Fruit fly (Drosophila melanogaster) whole organism, wandering third instar larva: Measurements from ENCODE around the gene CG10336.

Experiments used
- Abd-B ChIP-seq: fragments of >200 bp; optimal IDR thresholded peaks from 2 replicates; lab custom pipeline; 2017; ENCODE audit warnings: missing biosample characterization, missing genetic modification characterization
- CG32264 ChIP-seq: fragments of 200-800 bp; sonication (Bioruptor generic); optimal IDR thresholded peaks from 2 replicates; lab custom pipeline; 2016; ENCODE audit warnings: missing biosample characterization, missing genetic modification characterization
- CG9705 ChIP-seq: fragments of 200-800 bp; sonication (Bioruptor generic); optimal IDR thresholded peaks from 2 replicates; lab custom pipeline; 2018; ENCODE audit warnings: missing biosample characterization, mild to moderate bottlenecking, missing genetic modification characterization
- CrebA ChIP-seq: fragments of 200-800 bp; sonication (Bioruptor generic); optimal IDR thresholded peaks from 2 replicates; lab custom pipeline; 2016; ENCODE audit warnings: missing biosample characterization, mild to moderate bottlenecking, missing genetic modification characterization, borderline replicate concordance
- Dfd ChIP-seq: fragments of >200 bp; optimal IDR thresholded peaks from 2 replicates; lab custom pipeline; 2017; ENCODE audit warnings: missing biosample characterization, missing genetic modification characterization
- Dif ChIP-seq: fragments of 200-275, 200-300 bp; sonication (Bioruptor generic); optimal IDR thresholded peaks from 2 replicates; lab custom pipeline; 2018; ENCODE audit warnings: missing biosample characterization, missing genetic modification characterization; ENCODE audit not compliant: partially characterized antibody
- GATAd ChIP-seq: sonication (Bioruptor generic); optimal IDR thresholded peaks from 2 replicates; lab custom pipeline; 2016; ENCODE audit warnings: missing biosample characterization, missing genetic modification characterization
- HLH106 ChIP-seq: fragments of 200-800 bp; optimal IDR thresholded peaks from 3 replicates; lab custom pipeline; 2019; ENCODE audit warnings: missing biosample characterization, mild to moderate bottlenecking, missing genetic modification characterization, moderate library complexity
- Hnf4 ChIP-seq: fragments of 200-800 bp; sonication (Bioruptor generic); optimal IDR thresholded peaks from 2 replicates; lab custom pipeline; 2016; ENCODE audit warnings: missing biosample characterization, mild to moderate bottlenecking, missing genetic modification characterization
- Hr78 ChIP-seq: fragments of >200 bp; optimal IDR thresholded peaks from 2 replicates; lab custom pipeline; 2017; ENCODE audit warnings: missing biosample characterization, missing genetic modification characterization
- Hr83 ChIP-seq: fragments of 200-300 bp; sonication (Bioruptor generic); optimal IDR thresholded peaks from 2 replicates; lab custom pipeline; 2016; ENCODE audit warnings: missing biosample characterization, mild to moderate bottlenecking, missing genetic modification characterization, moderate library complexity; ENCODE audit not compliant: poor library complexity, severe bottlenecking
- Jra ChIP-seq: sonication (Bioruptor generic); optimal IDR thresholded peaks from 2 replicates; lab custom pipeline; 2016; ENCODE audit warnings: missing biosample characterization, missing genetic modification characterization
- Mio ChIP-seq: sonication (Bioruptor generic); optimal IDR thresholded peaks from 2 replicates; lab custom pipeline; 2016; ENCODE audit warnings: missing biosample characterization, missing genetic modification characterization
- Myc ChIP-seq: fragments of >200 bp; optimal IDR thresholded peaks from 2 replicates; lab custom pipeline; 2017
- N ChIP-seq: fragments of >200 bp; optimal IDR thresholded peaks from 2 replicates; lab custom pipeline; 2018; ENCODE audit warnings: missing biosample characterization, missing external identifiers, missing genetic modification characterization
- OdsH ChIP-seq: fragments of 200-800 bp; sonication (Bioruptor generic); optimal IDR thresholded peaks from 2 replicates; lab custom pipeline; 2016; ENCODE audit warnings: missing biosample characterization, mild to moderate bottlenecking, missing genetic modification characterization
- Rel ChIP-seq, 2 experiments: fragments of 200-800 bp; sonication (Bioruptor generic) in 1 of 2; optimal IDR thresholded peaks; 2 replicates in 1 of 2; 3 replicates in 1 of 2; lab custom pipeline; 2016 to 2019; ENCODE audit warnings: mild to moderate bottlenecking in 2 of 2, missing biosample characterization in 2 of 2, missing genetic modification characterization in 2 of 2, moderate library complexity in 1 of 2
- Sp1 ChIP-seq: fragments of 200-800 bp; sonication (Bioruptor generic); optimal IDR thresholded peaks from 3 replicates; lab custom pipeline; 2019; ENCODE audit warnings: missing biosample characterization, mild to moderate bottlenecking, missing genetic modification characterization, moderate library complexity
- Vsx2 ChIP-seq: fragments of 200-300, 225-300 bp; sonication (Bioruptor generic); optimal IDR thresholded peaks from 2 replicates; lab custom pipeline; 2018; ENCODE audit warnings: missing biosample characterization, missing genetic modification characterization; ENCODE audit not compliant: partially characterized antibody
- br ChIP-seq: fragments of 200-800 bp; sonication (Bioruptor generic); optimal IDR thresholded peaks from 2 replicates; lab custom pipeline; 2016; ENCODE audit warnings: missing biosample characterization, missing genetic modification characterization
- brk ChIP-seq: fragments of 200-800 bp; sonication (Bioruptor generic); optimal IDR thresholded peaks from 2 replicates; lab custom pipeline; 2016; ENCODE audit warnings: missing biosample characterization, mild to moderate bottlenecking, missing genetic modification characterization
- dl ChIP-seq, 2 experiments: fragments of 175-275, 200-275 bp in 1 of 2; fragments of 200-275 bp in 1 of 2; sonication (Bioruptor generic); optimal IDR thresholded peaks; lab custom pipeline; 2018; ENCODE audit warnings: mild to moderate bottlenecking in 2 of 2, missing biosample characterization in 2 of 2, missing genetic modification characterization in 2 of 2, moderate library complexity in 2 of 2; ENCODE audit not compliant: partially characterized antibody in 2 of 2, insufficient read depth in 1 of 2
- dmrt93B ChIP-seq: fragments of 200-800 bp; sonication (Bioruptor generic); optimal IDR thresholded peaks from 2 replicates; lab custom pipeline; 2018; ENCODE audit warnings: missing biosample characterization, mild to moderate bottlenecking, missing genetic modification characterization
- dsf ChIP-seq: sonication (Bioruptor generic); optimal IDR thresholded peaks from 2 replicates; lab custom pipeline; 2016; ENCODE audit warnings: missing biosample characterization, missing genetic modification characterization, borderline replicate concordance
- ey ChIP-seq: fragments of 200-800 bp; sonication (Bioruptor generic); optimal IDR thresholded peaks from 2 replicates; lab custom pipeline; 2016; ENCODE audit warnings: missing biosample characterization, missing genetic modification characterization
- foxo ChIP-seq, 2 experiments: fragments of 200-800 bp; sonication (Bioruptor generic); optimal IDR thresholded peaks; 2 replicates in 1 of 2; 3 replicates in 1 of 2; lab custom pipeline; 2016 to 2017; ENCODE audit warnings: missing biosample characterization in 2 of 2, missing genetic modification characterization in 2 of 2
- fru ChIP-seq: fragments of 200-800 bp; sonication (Bioruptor generic); optimal IDR thresholded peaks from 3 replicates; lab custom pipeline; 2016; ENCODE audit warnings: missing biosample characterization, mild to moderate bottlenecking, missing genetic modification characterization
- h ChIP-seq: fragments of 200-800 bp; sonication (Bioruptor generic); optimal IDR thresholded peaks from 3 replicates; lab custom pipeline; 2016; ENCODE audit warnings: missing biosample characterization, mild to moderate bottlenecking, missing genetic modification characterization
- jim ChIP-seq: fragments of 175-275, 200-325 bp; sonication (Bioruptor generic); optimal IDR thresholded peaks from 2 replicates; lab custom pipeline; 2016; ENCODE audit warnings: missing biosample characterization, mild to moderate bottlenecking, missing genetic modification characterization
- lola ChIP-seq: fragments of >200 bp; optimal IDR thresholded peaks from 2 replicates; lab custom pipeline; 2017; ENCODE audit warnings: missing biosample characterization, missing genetic modification characterization
- pan ChIP-seq: fragments of >200 bp; optimal IDR thresholded peaks from 2 replicates; lab custom pipeline; 2017
- psq ChIP-seq: fragments of 200-800 bp; sonication (Bioruptor generic); optimal IDR thresholded peaks from 3 replicates; lab custom pipeline; 2017; ENCODE audit warnings: missing biosample characterization, mild to moderate bottlenecking, missing genetic modification characterization, moderate library complexity
- rgr ChIP-seq: fragments of 200-800 bp; sonication (Bioruptor generic); optimal IDR thresholded peaks from 3 replicates; lab custom pipeline; 2016; ENCODE audit warnings: missing biosample characterization, mild to moderate bottlenecking, missing genetic modification characterization
- sage ChIP-seq: fragments of 200-800 bp; sonication (Bioruptor generic); optimal IDR thresholded peaks from 2 replicates; lab custom pipeline; 2016; ENCODE audit warnings: missing biosample characterization, mild to moderate bottlenecking, missing genetic modification characterization
- sv ChIP-seq: fragments of 200-800 bp; sonication (Bioruptor generic); optimal IDR thresholded peaks from 3 replicates; lab custom pipeline; 2016; ENCODE audit warnings: missing biosample characterization, missing genetic modification characterization
- tai ChIP-seq: sonication (Bioruptor generic); optimal IDR thresholded peaks from 2 replicates; lab custom pipeline; 2016; ENCODE audit warnings: missing biosample characterization, missing genetic modification characterization
- usp ChIP-seq: fragments of >200 bp; optimal IDR thresholded peaks from 2 replicates; lab custom pipeline; 2017; ENCODE audit warnings: missing biosample characterization, missing genetic modification characterization
- woc ChIP-seq: sonication (Bioruptor generic); optimal IDR thresholded peaks from 2 replicates; lab custom pipeline; 2016; ENCODE audit warnings: missing biosample characterization, mild to moderate bottlenecking, missing genetic modification characterization

The CG10336 gene

DNA sequence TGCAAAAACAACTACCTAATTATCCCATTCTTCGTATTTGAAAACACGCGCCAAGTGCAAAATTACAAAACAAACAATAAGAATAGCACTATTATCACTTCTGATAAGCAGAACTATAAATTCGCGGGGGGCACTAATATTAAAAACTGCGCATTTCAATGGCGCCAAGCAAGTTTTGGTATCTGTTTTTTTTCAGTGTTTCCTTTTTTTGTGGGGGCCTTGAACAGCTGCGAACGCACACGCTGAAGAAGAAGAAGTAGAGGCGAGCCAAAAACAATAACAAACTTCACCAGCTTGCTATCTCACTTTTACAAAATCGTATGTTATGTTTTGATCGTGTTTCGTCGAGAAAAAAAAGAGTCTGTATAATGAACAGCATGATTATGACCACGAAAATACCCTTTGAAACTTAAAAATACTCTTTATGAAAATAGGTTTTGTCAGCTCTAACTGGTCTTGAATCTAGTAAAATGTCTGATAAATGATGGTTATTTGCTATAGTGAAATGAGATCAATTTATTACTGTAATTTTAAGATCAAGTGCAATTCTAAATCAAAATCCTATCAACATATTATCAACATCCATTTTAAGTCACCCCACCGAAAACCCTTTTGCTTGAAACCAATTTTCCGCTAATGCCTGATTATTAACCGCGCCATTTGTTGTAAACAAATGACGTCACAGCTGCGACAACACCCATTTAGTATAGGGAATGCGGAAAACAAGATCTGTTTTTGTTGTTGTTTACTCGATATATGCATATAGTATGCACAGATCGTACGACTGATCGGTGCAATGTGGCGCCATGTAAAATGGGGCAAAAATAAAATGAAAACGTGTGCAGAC, 4.8 kb downstream of the CG10336 start:
- no peak for TF ChIP-seq dsf (GFP tag; lab: Kevin White, UChicago)
- TF ChIP-seq Rel (GFP tag; optimal IDR thresholded peaks at IDR 0.05; lab: Kevin White, UChicago) = no peak
- peak; percentile 6 for TF ChIP-seq Rel (tag; optimal IDR thresholded peaks at IDR 0.05; lab: Kevin White, UChicago)
- TF ChIP-seq sv (GFP tag; lab: Kevin White, UChicago) = no peak
- no peak for TF ChIP-seq tai
- TF ChIP-seq Sp1 (GFP tag; lab: Kevin White, UChicago) = peak; percentile 14
- TF ChIP-seq Dfd (GFP tag; lab: Kevin White, UChicago) = no peak
- TF ChIP-seq sage (GFP tag; lab: Kevin White, UChicago) = no peak
- TF ChIP-seq CrebA (GFP tag; lab: Kevin White, UChicago) = no peak
- TF ChIP-seq Hr78 (GFP tag; lab: Kevin White, UChicago) = no peak
- no peak for TF ChIP-seq jim
- no peak for TF ChIP-seq Abd-B (GFP tag; lab: Kevin White, UChicago)
- TF ChIP-seq Myc (lab: Kevin White, UChicago) = no peak
- TF ChIP-seq dl (GFP tag; optimal IDR thresholded peaks at IDR 0.05; lab: Kevin White, UChicago; ENCODE audit: insufficient read depth in 1 of 2, partially characterized antibody in 2 of 2) = no peak
- TF ChIP-seq woc = peak; percentile 57
- TF ChIP-seq pan (lab: Kevin White, UChicago) = no peak
- TF ChIP-seq rgr (GFP tag; lab: Kevin White, UChicago) = peak; percentile 61
- TF ChIP-seq br (GFP tag; lab: Kevin White, UChicago) = peak; percentile 70
- no peak for TF ChIP-seq Mio (GFP tag; lab: Kevin White, UChicago)
- peak; percentile 79 for TF ChIP-seq psq (GFP tag; lab: Kevin White, UChicago)
- TF ChIP-seq lola (GFP tag; lab: Kevin White, UChicago) = no peak
- peak; percentile 59 for TF ChIP-seq OdsH
- peak; percentile 57 for TF ChIP-seq h
- no peak for TF ChIP-seq dmrt93B (GFP tag; lab: Kevin White, UChicago)
- TF ChIP-seq Hr83 = peak; percentile 63
- no peak for TF ChIP-seq Vsx2 (GFP tag; lab: Kevin White, UChicago)
- no peak for TF ChIP-seq usp
- TF ChIP-seq GATAd (GFP tag; lab: Kevin White, UChicago) = no peak
- no peak for TF ChIP-seq Hnf4 (GFP tag; lab: Kevin White, UChicago)
- TF ChIP-seq CG9705 (GFP tag; lab: Kevin White, UChicago) = no peak
- TF ChIP-seq Dif (GFP tag; lab: Kevin White, UChicago) = no peak
- no peak for TF ChIP-seq Jra (GFP tag; lab: Kevin White, UChicago)
- peak in 1 of 2 experiments; percentile 66 for TF ChIP-seq foxo (GFP tag; optimal IDR thresholded peaks at IDR 0.05; lab: Kevin White, UChicago)
- no peak for TF ChIP-seq brk (GFP tag; lab: Kevin White, UChicago)
- peak; percentile 32 for TF ChIP-seq ey (GFP tag; lab: Kevin White, UChicago)
- peak; percentile 45 for TF ChIP-seq fru (GFP tag; lab: Kevin White, UChicago)
- no peak for TF ChIP-seq HLH106
- TF ChIP-seq N = no peak
- TF ChIP-seq CG32264 (GFP tag; lab: Kevin White, UChicago) = no peak
- TF ChIP-seq, all 38 proteins: peak for 12

DNA sequence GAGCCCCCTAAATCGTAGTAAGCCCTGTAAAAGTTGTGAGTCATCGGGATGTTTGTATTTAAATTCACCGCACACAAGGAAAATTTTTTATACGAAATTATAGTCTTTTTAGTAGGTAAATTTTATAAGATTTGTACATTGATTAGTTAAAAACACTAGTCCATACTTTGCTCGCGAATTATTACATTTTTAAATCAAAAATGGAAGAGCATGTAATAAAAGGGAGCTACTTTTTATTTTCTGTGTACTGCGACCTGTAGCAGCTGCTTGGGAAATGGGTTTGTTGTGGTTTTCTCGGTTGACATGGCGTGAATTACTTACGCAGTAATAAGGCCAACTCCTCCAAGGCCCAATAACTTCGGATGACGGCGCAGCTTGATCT, 5.4 kb downstream of the CG10336 start:
- TF ChIP-seq h (peak; percentile 9), fru (GFP tag; lab: Kevin White, UChicago) (peak; percentile 33), ey (GFP tag; lab: Kevin White, UChicago) (peak; percentile 15), Abd-B (GFP tag; lab: Kevin White, UChicago) (no peak), dl (GFP tag; optimal IDR thresholded peaks at IDR 0.05; lab: Kevin White, UChicago; ENCODE audit: insufficient read depth in 1 of 2, partially characterized antibody in 2 of 2) (no peak), Hnf4 (GFP tag; lab: Kevin White, UChicago) (peak; percentile 8), Jra (GFP tag; lab: Kevin White, UChicago) (peak; percentile 3), foxo (GFP tag; optimal IDR thresholded peaks at IDR 0.05; lab: Kevin White, UChicago) (peak in 1 of 2 experiments; percentile 21), rgr (GFP tag; lab: Kevin White, UChicago) (peak; percentile 13)
- TF ChIP-seq, all 38 proteins: peak for 7
